Fruit fly (Drosophila melanogaster) whole organism, embryonic: ENCODE measurements around the gene CG10959.

ENCODE experiments used
- Ada2b ChIP-seq: fragments of 200-800 bp; sonication (Bioruptor generic); IDR thresholded peaks from 2 replicates; pipeline ENCODE4 v1.3.6; 2022; ENCODE audit warnings: missing biosample characterization, missing genetic modification characterization
- C15 ChIP-seq: fragments of 200-800 bp; sonication (Bioruptor generic); IDR thresholded peaks from 3 replicates; pipeline ENCODE4 v1.3.6; 2022; ENCODE audit warnings: missing biosample characterization, missing genetic modification characterization
- CG10147 ChIP-seq: fragments of 200-800 bp; sonication (Bioruptor generic); optimal IDR thresholded peaks from 2 replicates; lab custom pipeline; 2019; ENCODE audit warnings: missing biosample characterization, mild to moderate bottlenecking, missing genetic modification characterization, moderate library complexity
- CG13894 ChIP-seq: fragments of 200-800 bp; sonication (Bioruptor generic); optimal IDR thresholded peaks from 3 replicates; lab custom pipeline; 2018; ENCODE audit warnings: missing biosample characterization, mild to moderate bottlenecking, missing genetic modification characterization, moderate library complexity
- CG15269 ChIP-seq: fragments of 200-800 bp; sonication (Bioruptor generic); optimal IDR thresholded peaks from 2 replicates; lab custom pipeline; 2018; ENCODE audit warnings: missing biosample characterization, mild to moderate bottlenecking, missing genetic modification characterization, moderate library complexity
- CG16815 ChIP-seq: fragments of 200-800 bp; sonication (Bioruptor generic); optimal IDR thresholded peaks from 3 replicates; lab custom pipeline; 2017; ENCODE audit warnings: missing biosample characterization, mild to moderate bottlenecking, missing genetic modification characterization
- CG16863 ChIP-seq: fragments of 200-800 bp; sonication (Bioruptor generic); optimal IDR thresholded peaks from 3 replicates; lab custom pipeline; 2016; ENCODE audit warnings: missing biosample characterization, missing genetic modification characterization
- CG17328 ChIP-seq: fragments of 200-800 bp; sonication (Bioruptor generic); IDR thresholded peaks from 2 replicates; pipeline ENCODE4 v1.3.6; 2022; ENCODE audit warnings: missing biosample characterization, missing genetic modification characterization
- CG2678 ChIP-seq: fragments of 200-800 bp; sonication (Bioruptor generic); optimal IDR thresholded peaks from 3 replicates; lab custom pipeline; 2019; ENCODE audit warnings: missing biosample characterization, mild to moderate bottlenecking, missing genetic modification characterization, moderate library complexity
- CG2712 ChIP-seq: fragments of 200-800 bp; optimal IDR thresholded peaks from 3 replicates; lab custom pipeline; 2019; ENCODE audit warnings: missing biosample characterization, mild to moderate bottlenecking, missing genetic modification characterization, moderate library complexity
- CG31388 ChIP-seq: fragments of 200-800 bp; sonication (Bioruptor generic); optimal IDR thresholded peaks from 2 replicates; lab custom pipeline; 2016; ENCODE audit warnings: missing biosample characterization, missing genetic modification characterization
- CG32772 ChIP-seq: fragments of 200-800 bp; sonication (Bioruptor generic); IDR thresholded peaks from 2 replicates; pipeline ENCODE4 v1.3.6; 2022; ENCODE audit warnings: missing biosample characterization, missing genetic modification characterization
- CG3407 ChIP-seq: fragments of 200-800 bp; sonication (Bioruptor generic); optimal IDR thresholded peaks from 2 replicates; lab custom pipeline; 2018; ENCODE audit warnings: missing biosample characterization, mild to moderate bottlenecking, missing genetic modification characterization
- CG42726 ChIP-seq: fragments of 200-800 bp; sonication (Bioruptor generic); IDR thresholded peaks from 2 replicates; pipeline ENCODE4 v1.3.6; 2022; ENCODE audit warnings: missing biosample characterization, missing genetic modification characterization; ENCODE audit not compliant: partially characterized antibody
- CG6765 ChIP-seq: fragments of 200-800 bp; sonication (Bioruptor generic); optimal IDR thresholded peaks from 3 replicates; lab custom pipeline; 2017; ENCODE audit warnings: missing biosample characterization, mild to moderate bottlenecking, missing genetic modification characterization
- CG6791 ChIP-seq: fragments of 200-800 bp; sonication (Bioruptor generic); IDR thresholded peaks from 3 replicates; pipeline ENCODE4 v1.3.6; 2022; ENCODE audit warnings: missing biosample characterization, missing genetic modification characterization; ENCODE audit not compliant: partially characterized antibody
- Camta ChIP-seq: fragments of 200-800 bp; sonication (Bioruptor generic); optimal IDR thresholded peaks from 2 replicates; lab custom pipeline; 2016; ENCODE audit warnings: missing biosample characterization, missing genetic modification characterization
- D19A ChIP-seq: fragments of 200-800 bp; optimal IDR thresholded peaks from 3 replicates; lab custom pipeline; 2019; ENCODE audit warnings: missing biosample characterization, mild to moderate bottlenecking, missing genetic modification characterization, moderate library complexity
- E2f2 ChIP-seq: fragments of 200-800 bp; sonication (Bioruptor generic); IDR thresholded peaks from 2 replicates; pipeline ENCODE4 v1.3.6; 2022; ENCODE audit warnings: missing biosample characterization, missing genetic modification characterization
- Ets65A ChIP-seq: fragments of 200-800 bp; sonication (Bioruptor generic); peaks from one replicate; lab custom pipeline; 2016; ENCODE audit warnings: missing biosample characterization, missing genetic modification characterization
- GATAe ChIP-seq: fragments of 200-800 bp; sonication (Bioruptor generic); conservative IDR thresholded peaks from 2 replicates; pipeline ENCODE4 v1.3.6; 2022; ENCODE audit warnings: missing biosample characterization, missing genetic modification characterization
- Gug ChIP-seq: fragments of 200-800 bp; sonication (Bioruptor generic); IDR thresholded peaks from 4 replicates; pipeline ENCODE4 v1.3.6; 2022; ENCODE audit warnings: missing biosample characterization, missing genetic modification characterization
- HLH54F ChIP-seq: fragments of 200-800 bp; sonication (Bioruptor generic); optimal IDR thresholded peaks from 3 replicates; lab custom pipeline; 2016; ENCODE audit warnings: missing biosample characterization, missing genetic modification characterization
- Hey ChIP-seq: fragments of 200-800 bp; sonication (Bioruptor generic); optimal IDR thresholded peaks from 3 replicates; lab custom pipeline; 2018; ENCODE audit warnings: missing biosample characterization, mild to moderate bottlenecking, missing genetic modification characterization
- Hmx ChIP-seq: fragments of 200-800 bp; sonication (Bioruptor generic); optimal IDR thresholded peaks from 2 replicates; lab custom pipeline; 2016; ENCODE audit warnings: missing biosample characterization, missing genetic modification characterization
- Hr3 ChIP-seq: fragments of 200-800 bp; sonication (Bioruptor generic); optimal IDR thresholded peaks from 3 replicates; lab custom pipeline; 2016; ENCODE audit warnings: missing biosample characterization, missing genetic modification characterization
- Max ChIP-seq: fragments of 200-800 bp; sonication (Bioruptor generic); optimal IDR thresholded peaks from 2 replicates; lab custom pipeline; 2016; ENCODE audit warnings: missing biosample characterization, mild to moderate bottlenecking, missing genetic modification characterization
- Med ChIP-seq: fragments of 200-800 bp; sonication (Bioruptor generic); peaks from one replicate; lab custom pipeline; 2016; ENCODE audit warnings: missing biosample characterization, missing genetic modification characterization, mild to moderate bottlenecking, inconsistent platforms, moderate library complexity
- Opbp ChIP-seq: fragments of 200-800 bp; sonication (Bioruptor generic); IDR thresholded peaks from 3 replicates; pipeline ENCODE4 v1.3.6; 2022; ENCODE audit warnings: missing biosample characterization, missing genetic modification characterization; ENCODE audit not compliant: partially characterized antibody
- Ptx1 ChIP-seq: fragments of 200-800 bp; sonication (Bioruptor generic); IDR thresholded peaks from 2 replicates; pipeline ENCODE4 v1.3.6; 2022; ENCODE audit warnings: missing biosample characterization, missing genetic modification characterization
- Sox102F ChIP-seq: fragments of 200-800 bp; sonication (Bioruptor generic); optimal IDR thresholded peaks from 2 replicates; lab custom pipeline; 2018; ENCODE audit warnings: missing biosample characterization, mild to moderate bottlenecking, missing genetic modification characterization, moderate library complexity
- aop ChIP-seq: fragments of 200-800 bp; sonication (Bioruptor generic); IDR thresholded peaks from 2 replicates; pipeline ENCODE4 v1.3.6; 2022; ENCODE audit warnings: missing biosample characterization, missing genetic modification characterization
- btn ChIP-seq: fragments of 200-800 bp; sonication (Bioruptor generic); optimal IDR thresholded peaks from 2 replicates; lab custom pipeline; 2016; ENCODE audit warnings: missing biosample characterization, missing genetic modification characterization
- chm ChIP-seq: fragments of 200-800 bp; sonication (Bioruptor generic); IDR thresholded peaks from 2 replicates; pipeline ENCODE4 v1.3.6; 2022; ENCODE audit warnings: missing biosample characterization, missing genetic modification characterization
- crc ChIP-seq: fragments of 200-800 bp; sonication (Bioruptor generic); optimal IDR thresholded peaks from 2 replicates; lab custom pipeline; 2016; ENCODE audit warnings: missing biosample characterization, missing genetic modification characterization
- fu2 ChIP-seq: fragments of 200-800 bp; sonication (Bioruptor generic); optimal IDR thresholded peaks from 2 replicates; lab custom pipeline; 2016; ENCODE audit warnings: missing biosample characterization, missing genetic modification characterization
- gsb-n ChIP-seq: fragments of 200-800 bp; sonication (Bioruptor generic); optimal IDR thresholded peaks from 3 replicates; lab custom pipeline; 2018; ENCODE audit warnings: missing biosample characterization, mild to moderate bottlenecking, missing genetic modification characterization
- kni ChIP-seq: fragments of 200-800 bp; sonication (Bioruptor generic); optimal IDR thresholded peaks from 3 replicates; lab custom pipeline; 2017; ENCODE audit warnings: mild to moderate bottlenecking, missing biosample characterization, missing genetic modification reagents, missing genetic modification characterization
- nerfin-2 ChIP-seq: fragments of 200-800 bp; sonication (Bioruptor generic); IDR thresholded peaks from 2 replicates; pipeline ENCODE4 v1.3.6; 2022; ENCODE audit warnings: missing biosample characterization, missing genetic modification characterization; ENCODE audit not compliant: partially characterized antibody
- nmo ChIP-seq: fragments of 200-800 bp; sonication (Bioruptor generic); optimal IDR thresholded peaks from 2 replicates; lab custom pipeline; 2018; ENCODE audit warnings: missing biosample characterization, mild to moderate bottlenecking, missing genetic modification characterization, moderate library complexity
- oc ChIP-seq: fragments of 200-800 bp; sonication (Bioruptor generic); optimal IDR thresholded peaks from 2 replicates; lab custom pipeline; 2018; ENCODE audit warnings: missing biosample characterization, mild to moderate bottlenecking, missing genetic modification characterization, moderate library complexity
- odd ChIP-seq: fragments of 200-800 bp; sonication (Bioruptor generic); optimal IDR thresholded peaks from 2 replicates; lab custom pipeline; 2017; ENCODE audit warnings: missing biosample characterization, mild to moderate bottlenecking, missing genetic modification characterization
- onecut ChIP-seq: fragments of 200-800 bp; sonication (Bioruptor generic); IDR thresholded peaks from 2 replicates; pipeline ENCODE4 v1.3.6; 2022; ENCODE audit warnings: missing biosample characterization, missing genetic modification characterization
- org-1 ChIP-seq: fragments of 200-800 bp; sonication (Bioruptor generic); optimal IDR thresholded peaks from 2 replicates; lab custom pipeline; 2017; ENCODE audit warnings: missing biosample characterization, missing genetic modification characterization
- otp ChIP-seq: fragments of 200-800 bp; sonication (Bioruptor generic); IDR thresholded peaks from 3 replicates; pipeline ENCODE4, ENCODE4 v1.3.6; 2022; ENCODE audit warnings: missing biosample characterization, missing genetic modification characterization
- salm ChIP-seq: fragments of 200-800 bp; sonication (Bioruptor generic); optimal IDR thresholded peaks from 2 replicates; lab custom pipeline; 2018; ENCODE audit warnings: missing biosample characterization, mild to moderate bottlenecking, missing genetic modification characterization
- sd ChIP-seq: fragments of 200-800 bp; sonication (Bioruptor generic); optimal IDR thresholded peaks from 3 replicates; lab custom pipeline; 2018; ENCODE audit warnings: missing biosample characterization, mild to moderate bottlenecking, missing genetic modification characterization, moderate library complexity
- tna ChIP-seq: fragments of 200-800 bp; sonication (Bioruptor generic); IDR thresholded peaks from 2 replicates; pipeline ENCODE4 v1.3.6; 2022; ENCODE audit warnings: missing biosample characterization, missing genetic modification characterization; ENCODE audit not compliant: partially characterized antibody
- unpg ChIP-seq: fragments of 200-800 bp; sonication (Bioruptor generic); optimal IDR thresholded peaks from 3 replicates; lab custom pipeline; 2018; ENCODE audit warnings: missing biosample characterization, mild to moderate bottlenecking, missing genetic modification characterization, moderate library complexity

The CG10959 gene

dm6 chrX:8113386-8114279, 35.0 kb upstream of the CG10959 start (continued):
- TF ChIP-seq Ets65A (GFP tag; lab: Kevin White, UChicago) (peak; percentile 84), CG15269 (tag; lab: Kevin White, UChicago) (peak; percentile 80), otp (no peak), onecut (GFP tag; lab: Robert Waterston, UW) (no peak), unpg (GFP tag; lab: Kevin White, UChicago) (peak; percentile 75), GATAe (peak; percentile 48; the same call in 1 of the 2 replicates), CG2678 (tag; lab: Kevin White, UChicago) (peak; percentile 74), CG31388 (GFP tag; lab: Kevin White, UChicago) (no peak), org-1 (GFP tag; lab: Kevin White, UChicago) (peak; percentile 36), fu2 (peak; percentile 36), CG42726 (GFP tag; lab: Robert Waterston, UW) (no peak), Hmx (GFP tag; lab: Kevin White, UChicago) (peak; percentile 37), CG10147 (GFP tag; lab: Kevin White, UChicago) (peak; percentile 69), CG32772 (GFP tag; lab: Robert Waterston, UW) (0 out of 2 replicates have a peak, but pooled peaks have one; percentile 43), CG6791 (no peak), chm (GFP tag; lab: Robert Waterston, UW) (no peak), CG16863 (GFP tag; lab: Kevin White, UChicago) (peak; percentile 40), Camta (peak; percentile 30), btn (no peak), tna (no peak), aop (GFP tag; lab: Robert Waterston, UW) (no peak), Sox102F (GFP tag; lab: Kevin White, UChicago) (peak; percentile 30), salm (tag; lab: Kevin White, UChicago) (no peak), CG13894 (tag; lab: Kevin White, UChicago) (peak; percentile 56), CG6765 (no peak), E2f2 (GFP tag; lab: Robert Waterston, UW) (peak; percentile 17; the same call in 1 of the 2 replicates), crc (GFP tag; lab: Kevin White, UChicago) (no peak), Ada2b (GFP tag; lab: Robert Waterston, UW) (peak; percentile 73), Ptx1 (GFP tag; lab: Robert Waterston, UW) (peak; percentile 67), CG16815 (GFP tag; lab: Kevin White, UChicago) (no peak), Med (GFP tag; lab: Kevin White, UChicago) (peak; percentile 94), kni (no peak), HLH54F (GFP tag; lab: Kevin White, UChicago) (peak; percentile 63), CG17328 (peak; percentile 52), Opbp (no peak), sd (tag; lab: Kevin White, UChicago) (peak; percentile 21), Gug (GFP tag; lab: Robert Waterston, UW) (peak; percentile 58; the same call in 2 of the 4 replicates), Hr3 (no peak), gsb-n (tag; lab: Kevin White, UChicago) (no peak), CG3407 (no peak), CG2712 (peak; percentile 38), Hey (no peak), D19A (tag; lab: Kevin White, UChicago) (peak; percentile 11), nerfin-2 (GFP tag; lab: Robert Waterston, UW) (no peak), C15 (GFP tag; lab: Robert Waterston, UW) (no peak), oc (no peak), Max (GFP tag; lab: Kevin White, UChicago) (no peak), nmo (GFP tag; lab: Kevin White, UChicago) (peak; percentile 16), odd (GFP tag; lab: Kevin White, UChicago) (no peak)
